Worm (Caenorhabditis elegans) whole organism, L3 larva: ENCODE results near the gene lin-23.

ENCODE experiments used
- R02D3.7 ChIP-seq: fragments of 150-350 bp; optimal IDR thresholded peaks from 2 replicates; lab custom pipeline; 2014; ENCODE audit warnings: missing biosample characterization, missing genetic modification characterization
- ZK546.5 ChIP-seq: sonication (generic microtip); optimal IDR thresholded peaks from 2 replicates; lab custom pipeline; 2017; ENCODE audit warnings: missing biosample characterization, missing genetic modification characterization
- aly-2 ChIP-seq: fragments of 150-350 bp; optimal IDR thresholded peaks from 2 replicates; lab custom pipeline; 2014; ENCODE audit warnings: missing biosample characterization, missing genetic modification characterization
- ama-1 ChIP-seq: fragments of 150-350 bp; optimal IDR thresholded peaks from 2 replicates; lab custom pipeline; 2018
- ceh-16 ChIP-seq: sonication (generic microtip); optimal IDR thresholded peaks from 2 replicates; lab custom pipeline; 2017; ENCODE audit warnings: missing biosample characterization, missing genetic modification characterization
- ceh-28 ChIP-seq: fragments of 150-350 bp; optimal IDR thresholded peaks from 2 replicates; lab custom pipeline; 2014; ENCODE audit warnings: missing biosample characterization, missing genetic modification reagents, missing genetic modification characterization
- ceh-82 ChIP-seq: fragments of 150-350 bp; optimal IDR thresholded peaks from 2 replicates; lab custom pipeline; 2014; ENCODE audit warnings: missing biosample characterization, missing genetic modification characterization
- ceh-9 ChIP-seq: sonication (generic microtip); optimal IDR thresholded peaks from 2 replicates; lab custom pipeline; 2018; ENCODE audit warnings: missing biosample characterization, missing genetic modification characterization
- daf-12 ChIP-seq: fragments of 150-350 bp; optimal IDR thresholded peaks from 2 replicates; lab custom pipeline; 2014; ENCODE audit warnings: missing biosample characterization, missing genetic modification reagents, missing genetic modification characterization
- egl-27 ChIP-seq: sonication (generic microtip); optimal IDR thresholded peaks from 4 replicates; lab custom pipeline; 2017; ENCODE audit warnings: missing biosample characterization, missing genetic modification reagents, missing genetic modification characterization
- egl-5 ChIP-seq: fragments of 150-350 bp; optimal IDR thresholded peaks from 2 replicates; lab custom pipeline; 2017; ENCODE audit warnings: missing biosample characterization, missing genetic modification reagents, missing genetic modification characterization, inconsistent platforms
- elt-1 ChIP-seq: fragments of 150-350 bp; optimal IDR thresholded peaks from 2 replicates; lab custom pipeline; 2014; ENCODE audit warnings: missing biosample characterization, missing genetic modification characterization
- elt-2 ChIP-seq: sonication (generic microtip); optimal IDR thresholded peaks from 2 replicates; lab custom pipeline; 2016; ENCODE audit warnings: missing genetic modification reagents, mild to moderate bottlenecking, missing genetic modification characterization, missing compliant biosample characterization
- elt-3 ChIP-seq, 3 experiments: fragments of 150-350 bp in 1 of 3; sonication (generic microtip) in 2 of 3; optimal IDR thresholded peaks; 2 replicates in 2 of 3; 4 replicates in 1 of 3; lab custom pipeline; 2014 to 2017; ENCODE audit warnings: missing biosample characterization in 3 of 3, missing genetic modification characterization in 3 of 3
- eor-1 ChIP-seq, 2 experiments: fragments of 150-350 bp; optimal IDR thresholded peaks; 2 replicates each; lab custom pipeline; 2014 to 2018; ENCODE audit warnings: missing biosample characterization in 2 of 2, missing genetic modification characterization in 2 of 2
- fkh-10 ChIP-seq: sonication (generic microtip); optimal IDR thresholded peaks from 2 replicates; lab custom pipeline; 2017; ENCODE audit warnings: missing biosample characterization, missing genetic modification reagents, missing genetic modification characterization
- fkh-2 ChIP-seq: fragments of 150-350 bp; optimal IDR thresholded peaks from 2 replicates; lab custom pipeline; 2014; ENCODE audit warnings: missing biosample characterization, missing genetic modification reagents, missing genetic modification characterization
- fos-1 ChIP-seq: fragments of 150-350 bp; optimal IDR thresholded peaks from 2 replicates; lab custom pipeline; 2014; ENCODE audit warnings: missing biosample characterization, missing genetic modification characterization
- hmg-11 ChIP-seq: sonication (generic microtip); optimal IDR thresholded peaks from 2 replicates; lab custom pipeline; 2016; ENCODE audit warnings: missing genetic modification characterization, missing compliant biosample characterization
- jun-1 ChIP-seq: fragments of 150-350 bp; optimal IDR thresholded peaks from 2 replicates; lab custom pipeline; 2014; ENCODE audit warnings: missing biosample characterization, missing genetic modification reagents, missing genetic modification characterization
- lin-15B ChIP-seq: fragments of 150-350 bp; optimal IDR thresholded peaks from 2 replicates; lab custom pipeline; 2014; ENCODE audit warnings: missing biosample characterization, missing genetic modification characterization
- lin-39 ChIP-seq: fragments of 150-350 bp; optimal IDR thresholded peaks from 2 replicates; lab custom pipeline; 2018; ENCODE audit warnings: missing biosample characterization, missing genetic modification reagents, missing genetic modification characterization
- lsy-12 ChIP-seq: sonication (generic microtip); optimal IDR thresholded peaks from 2 replicates; lab custom pipeline; 2016; ENCODE audit warnings: mild to moderate bottlenecking, missing genetic modification characterization, missing compliant biosample characterization
- mdl-1 ChIP-seq: fragments of 150-350 bp; optimal IDR thresholded peaks from 2 replicates; lab custom pipeline; 2014; ENCODE audit warnings: missing biosample characterization, missing genetic modification characterization
- mml-1 ChIP-seq: fragments of 150-350 bp; sonication (generic microtip); optimal IDR thresholded peaks from 3 replicates; lab custom pipeline; 2014; ENCODE audit warnings: missing biosample characterization, missing genetic modification characterization
- nfya-1 ChIP-seq: sonication (generic microtip); optimal IDR thresholded peaks from 2 replicates; lab custom pipeline; 2017; ENCODE audit warnings: missing genetic modification characterization, mild to moderate bottlenecking, missing compliant biosample characterization, antibody characterized with exemption, moderate library complexity; ENCODE audit not compliant: insufficient read depth
- nhr-11 ChIP-seq: fragments of 150-350 bp; optimal IDR thresholded peaks from 2 replicates; lab custom pipeline; 2014; ENCODE audit warnings: missing biosample characterization, missing genetic modification characterization
- nhr-12 ChIP-seq: fragments of 150-350 bp; optimal IDR thresholded peaks from 2 replicates; lab custom pipeline; 2014; ENCODE audit warnings: missing biosample characterization, missing genetic modification characterization
- nhr-23 ChIP-seq: fragments of 150-350 bp; optimal IDR thresholded peaks from 2 replicates; lab custom pipeline; 2014; ENCODE audit warnings: missing biosample characterization, missing genetic modification reagents, missing genetic modification characterization
- nhr-237 ChIP-seq: fragments of 150-350 bp; optimal IDR thresholded peaks from 2 replicates; lab custom pipeline; 2014; ENCODE audit warnings: missing biosample characterization, missing genetic modification characterization
- nhr-25 ChIP-seq: sonication (generic microtip); optimal IDR thresholded peaks from 2 replicates; lab custom pipeline; 2017; ENCODE audit warnings: missing biosample characterization, missing genetic modification characterization
- nhr-28 ChIP-seq: fragments of 150-350 bp; optimal IDR thresholded peaks from 2 replicates; lab custom pipeline; 2014; ENCODE audit warnings: missing biosample characterization, missing genetic modification characterization
- nhr-43 ChIP-seq: sonication (generic microtip); optimal IDR thresholded peaks from 2 replicates; lab custom pipeline; 2016; ENCODE audit warnings: mild to moderate bottlenecking, missing genetic modification characterization, missing compliant biosample characterization; ENCODE audit not compliant: poor library complexity, severe bottlenecking
- nhr-67 ChIP-seq: fragments of 150-350 bp; optimal IDR thresholded peaks from 2 replicates; lab custom pipeline; 2014; ENCODE audit warnings: missing biosample characterization, missing genetic modification characterization
- nhr-76 ChIP-seq: fragments of 150-350 bp; sonication (generic microtip); optimal IDR thresholded peaks from 5 replicates; lab custom pipeline; 2014; ENCODE audit warnings: missing biosample characterization, missing genetic modification characterization
- nhr-77 ChIP-seq: fragments of 150-350 bp; optimal IDR thresholded peaks from 2 replicates; lab custom pipeline; 2014; ENCODE audit warnings: missing biosample characterization, missing genetic modification characterization
- pha-4 ChIP-seq: fragments of 150-350 bp; optimal IDR thresholded peaks from 2 replicates; lab custom pipeline; 2014; ENCODE audit warnings: missing biosample characterization, missing genetic modification reagents, missing genetic modification characterization
- pqm-1 ChIP-seq: fragments of 150-350 bp; optimal IDR thresholded peaks from 2 replicates; lab custom pipeline; 2017; ENCODE audit warnings: missing biosample characterization, missing genetic modification characterization, inconsistent platforms
- sea-2 ChIP-seq: fragments of 150-350 bp; sonication (generic microtip); optimal IDR thresholded peaks from 4 replicates; lab custom pipeline; 2014; ENCODE audit warnings: missing biosample characterization, missing genetic modification reagents, missing genetic modification characterization
- skn-1 ChIP-seq: fragments of 150-350 bp; optimal IDR thresholded peaks from 2 replicates; lab custom pipeline; 2014; ENCODE audit warnings: missing biosample characterization, missing genetic modification characterization
- snpc-4 ChIP-seq: fragments of 150-350 bp; optimal IDR thresholded peaks from 2 replicates; lab custom pipeline; 2014; ENCODE audit warnings: missing biosample characterization, missing genetic modification characterization
- tbx-2 ChIP-seq: sonication (generic microtip); optimal IDR thresholded peaks from 2 replicates; lab custom pipeline; 2016; ENCODE audit warnings: mild to moderate bottlenecking, missing genetic modification characterization, missing compliant biosample characterization
- unc-39 ChIP-seq: sonication (generic microtip); optimal IDR thresholded peaks from 4 replicates; lab custom pipeline; 2017; ENCODE audit warnings: missing biosample characterization, missing genetic modification characterization
- unc-62 ChIP-seq: fragments of 150-350 bp; sonication (generic microtip); optimal IDR thresholded peaks from 4 replicates; lab custom pipeline; 2014; ENCODE audit warnings: missing biosample characterization, missing genetic modification reagents, missing genetic modification characterization
- zag-1 ChIP-seq: fragments of 150-350 bp; optimal IDR thresholded peaks from 2 replicates; lab custom pipeline; 2014; ENCODE audit warnings: missing biosample characterization, missing genetic modification characterization
- ztf-11 ChIP-seq: fragments of 150-350 bp; optimal IDR thresholded peaks from 2 replicates; lab custom pipeline; 2014; ENCODE audit warnings: missing biosample characterization, missing genetic modification characterization
- ztf-4 ChIP-seq: fragments of 150-350 bp; optimal IDR thresholded peaks from 2 replicates; lab custom pipeline; 2014; ENCODE audit warnings: missing biosample characterization, missing genetic modification characterization

lin-23 gene

ce11 chrII:6358905-6359304, 12.2 kb upstream of the lin-23 start, which contains the start of gene C32D5.12:
Gene C32D5.12 (minus strand): TSS chrII:6359005.
- no peak for TF ChIP-seq mml-1 (tag; lab: Kevin White, UChicago)

DNA sequence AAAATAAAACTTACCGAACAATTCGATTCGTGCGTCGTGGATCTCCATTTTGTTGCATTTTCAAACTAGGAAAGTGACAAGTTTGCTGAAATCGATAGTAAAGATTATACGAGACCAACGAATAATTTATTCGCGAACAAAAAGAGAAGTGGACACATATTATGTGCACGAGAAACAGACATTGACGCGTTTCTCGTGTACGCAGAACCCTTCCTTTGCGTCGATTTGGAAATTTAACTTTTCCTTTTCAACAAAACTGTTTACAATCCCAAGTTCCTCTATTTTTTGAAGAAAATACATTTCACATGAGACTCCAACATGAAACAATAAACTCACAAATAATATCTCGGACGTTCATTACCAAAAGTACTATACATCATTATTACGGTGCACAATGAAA, 10.3 kb upstream of the lin-23 start, which contains the start of gene K10B2.4:
TSS of gene K10B2.4 (minus strand) at position 138 of the 400 bp plus-strand sequence.
- TF ChIP-seq daf-12 (no peak), nhr-23 (tag; lab: Kevin White, UChicago) (peak; percentile 71), nhr-12 (tag; lab: Kevin White, UChicago) (no peak), nhr-11 (tag; lab: Kevin White, UChicago) (no peak), lin-15B (tag; lab: Kevin White, UChicago) (peak; percentile 76), nhr-28 (tag; lab: Kevin White, UChicago) (no peak), jun-1 (tag; lab: Kevin White, UChicago) (no peak), nfya-1 (peak; percentile 73), tbx-2 (tag; lab: Kevin White, UChicago) (no peak), nhr-25 (peak; percentile 67), nhr-237 (no peak), elt-1 (no peak), R02D3.7 (tag; lab: Kevin White, UChicago) (no peak), ceh-82 (no peak), mml-1 (tag; lab: Kevin White, UChicago) (no peak), mdl-1 (tag; lab: Kevin White, UChicago) (no peak), ceh-9 (tag; lab: Kevin White, UChicago) (no peak), ztf-11 (tag; lab: Kevin White, UChicago) (no peak), ztf-4 (tag; lab: Kevin White, UChicago) (no peak), fkh-2 (tag; lab: Kevin White, UChicago) (no peak), pqm-1 (tag; lab: Kevin White, UChicago) (no peak), lin-39 (tag; lab: Kevin White, UChicago) (peak; percentile 45), ceh-16 (no peak), ama-1 (peak; percentile 13), nhr-76 (tag; lab: Kevin White, UChicago) (no peak), unc-62 (GFP tag; lab: Kevin White, UChicago) (no peak), egl-5 (tag; lab: Kevin White, UChicago) (no peak), skn-1 (tag; lab: Kevin White, UChicago) (no peak), ZK546.5 (tag; lab: Kevin White, UChicago) (no peak), zag-1 (no peak), unc-39 (tag; lab: Kevin White, UChicago) (no peak), egl-27 (tag; lab: Kevin White, UChicago) (no peak), eor-1 (tag; optimal IDR thresholded peaks at IDR 0.05; lab: Kevin White, UChicago) (no peak), fos-1 (no peak), sea-2 (no peak), aly-2 (tag; lab: Kevin White, UChicago) (no peak), lsy-12 (tag; lab: Kevin White, UChicago) (peak; percentile 43), elt-2 (tag; lab: Kevin White, UChicago) (peak; percentile 40), nhr-77 (tag; lab: Kevin White, UChicago) (no peak), elt-3 (tag; optimal IDR thresholded peaks at IDR 0.05; lab: Kevin White, UChicago) (no peak), pha-4 (tag; lab: Kevin White, UChicago) (peak; percentile 85), nhr-67 (no peak), snpc-4 (tag; lab: Kevin White, UChicago) (peak; percentile 78), ceh-28 (tag; lab: Kevin White, UChicago) (peak; percentile 21), nhr-43 (no peak), hmg-11 (tag; lab: Kevin White, UChicago) (peak; percentile 56), fkh-10 (GFP tag; lab: Kevin White, UChicago) (no peak)
